Fruit fly (Drosophila melanogaster) whole organism, embryonic: ENCODE measurements around the gene Ir68b.

ENCODE experiments used
- Abd-B ChIP-seq: fragments of 200-800 bp; sonication (Bioruptor generic); optimal IDR thresholded peaks from 2 replicates; lab custom pipeline; 2018; ENCODE audit warnings: missing biosample characterization, mild to moderate bottlenecking, missing genetic modification characterization, moderate library complexity
- Aef1 ChIP-seq: fragments of 200-800 bp; sonication (Bioruptor generic); IDR thresholded peaks from 3 replicates; pipeline ENCODE4 v1.3.6; 2022; ENCODE audit warnings: missing biosample characterization, missing genetic modification characterization
- Atf-2 ChIP-seq: fragments of 200-800 bp; sonication (Bioruptor generic); optimal IDR thresholded peaks from 2 replicates; lab custom pipeline; 2016; ENCODE audit warnings: missing biosample characterization, missing genetic modification characterization
- Atf6 ChIP-seq: fragments of 200-800 bp; sonication (Bioruptor generic); IDR thresholded peaks from 2 replicates; pipeline ENCODE4 v1.3.6; 2022; ENCODE audit warnings: missing biosample characterization, missing genetic modification characterization
- BEAF-32 ChIP-seq: fragments of 200-800 bp; sonication (Bioruptor generic); optimal IDR thresholded peaks from 3 replicates; lab custom pipeline; 2017; ENCODE audit warnings: missing biosample characterization, missing genetic modification characterization, mild to moderate bottlenecking, moderate library complexity, missing genetic modification reagents
- BtbVII ChIP-seq: fragments of 200-800 bp; sonication (Bioruptor generic); optimal IDR thresholded peaks from 3 replicates; lab custom pipeline; 2017; ENCODE audit warnings: missing biosample characterization, mild to moderate bottlenecking, missing genetic modification characterization
- CG10147 ChIP-seq: fragments of 200-800 bp; sonication (Bioruptor generic); optimal IDR thresholded peaks from 2 replicates; lab custom pipeline; 2019; ENCODE audit warnings: missing biosample characterization, mild to moderate bottlenecking, missing genetic modification characterization, moderate library complexity
- CG10267 ChIP-seq: fragments of 200-800 bp; sonication (Bioruptor generic); optimal IDR thresholded peaks from 2 replicates; lab custom pipeline; 2018; ENCODE audit warnings: missing biosample characterization, mild to moderate bottlenecking, missing genetic modification characterization, moderate library complexity
- CG10462 ChIP-seq: fragments of 200-800 bp; sonication (Bioruptor generic); optimal IDR thresholded peaks from 2 replicates; lab custom pipeline; 2016; ENCODE audit warnings: missing biosample characterization, missing genetic modification characterization
- CG10654 ChIP-seq: fragments of 200-800 bp; sonication (Bioruptor generic); optimal IDR thresholded peaks from 2 replicates; lab custom pipeline; 2016; ENCODE audit warnings: missing biosample characterization, missing genetic modification characterization
- CG11093 ChIP-seq: fragments of 200-800 bp; sonication (Bioruptor generic); IDR thresholded peaks from 3 replicates; pipeline ENCODE4 v1.3.6; 2022; ENCODE audit warnings: missing biosample characterization, missing genetic modification characterization
- CG11696 ChIP-seq: fragments of 200-800 bp; sonication (Bioruptor generic); IDR thresholded peaks from 2 replicates; pipeline ENCODE4 v1.3.6; 2022; ENCODE audit warnings: missing biosample characterization, missing genetic modification characterization
- CG1233 ChIP-seq: fragments of 200-800 bp; sonication (Bioruptor generic); optimal IDR thresholded peaks from 4 replicates; lab custom pipeline; 2018; ENCODE audit warnings: missing biosample characterization, mild to moderate bottlenecking, missing genetic modification characterization
- CG13775 ChIP-seq: fragments of 200-800 bp; sonication (Bioruptor generic); optimal IDR thresholded peaks from 3 replicates; lab custom pipeline; 2017; ENCODE audit warnings: missing biosample characterization, mild to moderate bottlenecking, missing genetic modification characterization
- CG15073 ChIP-seq: fragments of 200-800 bp; sonication (Bioruptor generic); optimal IDR thresholded peaks from 2 replicates; lab custom pipeline; 2016; ENCODE audit warnings: missing biosample characterization, missing genetic modification characterization
- CG1603 ChIP-seq: fragments of 200-800 bp; sonication (Bioruptor generic); optimal IDR thresholded peaks from 2 replicates; lab custom pipeline; 2019; ENCODE audit warnings: missing biosample characterization, mild to moderate bottlenecking, missing genetic modification characterization, moderate library complexity
- CG17186 ChIP-seq: fragments of 200-800 bp; sonication (Bioruptor generic); optimal IDR thresholded peaks from 3 replicates; lab custom pipeline; 2017; ENCODE audit warnings: missing biosample characterization, missing genetic modification reagents, missing genetic modification characterization
- CG3065 ChIP-seq: fragments of 200-800 bp; sonication (Bioruptor generic); optimal IDR thresholded peaks from 2 replicates; lab custom pipeline; 2016; ENCODE audit warnings: missing biosample characterization, missing genetic modification characterization
- CG4328 ChIP-seq: fragments of 200-800 bp; sonication (Bioruptor generic); optimal IDR thresholded peaks from 3 replicates; lab custom pipeline; 2017; ENCODE audit warnings: missing biosample characterization, missing genetic modification reagents, missing genetic modification characterization
- CG4854 ChIP-seq: fragments of 200-800 bp; sonication (Bioruptor generic); optimal IDR thresholded peaks from 2 replicates; lab custom pipeline; 2016; ENCODE audit warnings: missing biosample characterization, missing genetic modification characterization, inconsistent platforms
- CG5245 ChIP-seq: fragments of 200-800 bp; sonication (Bioruptor generic); optimal IDR thresholded peaks from 3 replicates; lab custom pipeline; 2016; ENCODE audit warnings: missing biosample characterization, missing genetic modification characterization
- CG6854 ChIP-seq: fragments of 200-800 bp; sonication (Bioruptor generic); optimal IDR thresholded peaks from 3 replicates; lab custom pipeline; 2017; ENCODE audit warnings: missing biosample characterization, mild to moderate bottlenecking, missing genetic modification characterization
- CG8765 ChIP-seq: fragments of 200-800 bp; sonication (Bioruptor generic); IDR thresholded peaks from 2 replicates; pipeline ENCODE4 v1.3.6; 2022; ENCODE audit warnings: missing biosample characterization, missing genetic modification characterization
- D19B ChIP-seq: fragments of 200-800 bp; sonication (Bioruptor generic); optimal IDR thresholded peaks from 2 replicates; lab custom pipeline; 2017; ENCODE audit warnings: missing biosample characterization, mild to moderate bottlenecking, missing genetic modification characterization
- HLHmδ ChIP-seq: fragments of 200-800 bp; sonication (Bioruptor generic); optimal IDR thresholded peaks from 2 replicates; lab custom pipeline; 2018; ENCODE audit warnings: missing biosample characterization, mild to moderate bottlenecking, missing genetic modification characterization, moderate library complexity
- Hmr ChIP-seq: fragments of 200-800 bp; sonication (Bioruptor generic); optimal IDR thresholded peaks from 3 replicates; lab custom pipeline; 2017; ENCODE audit warnings: mild to moderate bottlenecking, missing biosample characterization, missing genetic modification reagents, missing genetic modification characterization
- Hr78 ChIP-seq, 2 experiments: fragments of 200-800 bp in 1 of 2; fragments of >200 bp in 1 of 2; sonication (Bioruptor generic) in 1 of 2; optimal IDR thresholded peaks; 2 replicates each; lab custom pipeline; 2017 to 2019; ENCODE audit warnings: missing biosample characterization in 2 of 2, missing genetic modification characterization in 2 of 2, mild to moderate bottlenecking in 1 of 2, moderate library complexity in 1 of 2
- Lpt ChIP-seq: fragments of >200 bp; optimal IDR thresholded peaks from 2 replicates; lab custom pipeline; 2018; ENCODE audit warnings: missing biosample characterization, missing genetic modification characterization
- Myb ChIP-seq: fragments of 200-800 bp; sonication (Bioruptor generic); optimal IDR thresholded peaks from 2 replicates; lab custom pipeline; 2016; ENCODE audit warnings: missing biosample characterization, missing genetic modification characterization
- NC2α ChIP-seq: fragments of 200-800 bp; sonication (Bioruptor generic); optimal IDR thresholded peaks from 2 replicates; lab custom pipeline; 2016; ENCODE audit warnings: missing biosample characterization, missing genetic modification characterization
- NfI ChIP-seq: fragments of 200-800 bp; sonication (Bioruptor generic); optimal IDR thresholded peaks from 3 replicates; lab custom pipeline; 2018; ENCODE audit warnings: missing biosample characterization, mild to moderate bottlenecking, missing genetic modification characterization, moderate library complexity
- Ssrp ChIP-seq: fragments of 200-800 bp; sonication (Bioruptor generic); optimal IDR thresholded peaks from 2 replicates; lab custom pipeline; 2018; ENCODE audit warnings: missing biosample characterization, mild to moderate bottlenecking, missing genetic modification characterization, moderate library complexity
- Vsx1 ChIP-seq: fragments of 200-800 bp; sonication (Bioruptor generic); optimal IDR thresholded peaks from 2 replicates; lab custom pipeline; 2017; ENCODE audit warnings: missing biosample characterization, mild to moderate bottlenecking, missing genetic modification characterization, missing genetic modification reagents
- ap ChIP-seq: fragments of 200-800 bp; sonication (Bioruptor generic); IDR thresholded peaks from 2 replicates; pipeline ENCODE4 v1.3.6; 2022; ENCODE audit warnings: missing biosample characterization, missing genetic modification characterization
- ase ChIP-seq: fragments of 200-800 bp; sonication (Bioruptor generic); IDR thresholded peaks from 3 replicates; pipeline ENCODE4 v1.3.6; 2022; ENCODE audit warnings: missing biosample characterization, missing genetic modification characterization
- croc ChIP-seq: fragments of 200-800 bp; sonication (Bioruptor generic); conservative IDR thresholded peaks from 3 replicates; pipeline ENCODE4 v1.3.6; 2022; ENCODE audit warnings: missing biosample characterization, missing genetic modification characterization
- da ChIP-seq: fragments of 200-800 bp; sonication (Bioruptor generic); optimal IDR thresholded peaks from 2 replicates; lab custom pipeline; 2016; ENCODE audit warnings: missing biosample characterization, missing genetic modification characterization
- dan ChIP-seq: fragments of 200-800 bp; sonication (Bioruptor generic); IDR thresholded peaks from 2 replicates; pipeline ENCODE4 v1.3.6; 2022; ENCODE audit warnings: missing biosample characterization, missing genetic modification characterization
- danr ChIP-seq: fragments of 200-800 bp; sonication (Bioruptor generic); IDR thresholded peaks from 2 replicates; pipeline ENCODE4 v1.3.6; 2022; ENCODE audit warnings: missing biosample characterization, missing genetic modification characterization
- fru ChIP-seq: fragments of >200 bp; optimal IDR thresholded peaks from 2 replicates; lab custom pipeline; 2017
- luna ChIP-seq: fragments of 200-800 bp; sonication (Bioruptor generic); optimal IDR thresholded peaks from 2 replicates; lab custom pipeline; 2016; ENCODE audit warnings: missing biosample characterization, missing genetic modification characterization
- org-1 ChIP-seq: fragments of 200-800 bp; sonication (Bioruptor generic); optimal IDR thresholded peaks from 2 replicates; lab custom pipeline; 2017; ENCODE audit warnings: missing biosample characterization, missing genetic modification characterization
- pfk ChIP-seq: fragments of 200-800 bp; sonication (Bioruptor generic); optimal IDR thresholded peaks from 2 replicates; lab custom pipeline; 2018; ENCODE audit warnings: missing biosample characterization, mild to moderate bottlenecking, missing genetic modification characterization, moderate library complexity
- pita ChIP-seq: fragments of 200-800 bp; sonication (Bioruptor generic); optimal IDR thresholded peaks from 2 replicates; lab custom pipeline; 2017; ENCODE audit warnings: missing biosample characterization, mild to moderate bottlenecking, missing genetic modification characterization
- sob ChIP-seq: fragments of 200-800 bp; sonication (Bioruptor generic); IDR thresholded peaks from 2 replicates; pipeline ENCODE4 v1.3.6; 2022; ENCODE audit warnings: missing biosample characterization, missing genetic modification characterization
- sr ChIP-seq: fragments of 200-800 bp; sonication (Bioruptor generic); IDR thresholded peaks from 3 replicates; pipeline ENCODE4 v1.3.6; 2022; ENCODE audit warnings: missing biosample characterization, missing genetic modification characterization
- tap ChIP-seq: fragments of 200-800 bp; optimal IDR thresholded peaks from 3 replicates; lab custom pipeline; 2019; ENCODE audit warnings: missing biosample characterization, mild to moderate bottlenecking, missing genetic modification characterization, moderate library complexity
- tio ChIP-seq: fragments of 200-800 bp; sonication (Bioruptor generic); optimal IDR thresholded peaks from 2 replicates; lab custom pipeline; 2017; ENCODE audit warnings: missing biosample characterization, missing genetic modification characterization, inconsistent platforms
- tx ChIP-seq: fragments of 200-800 bp; sonication (Bioruptor generic); optimal IDR thresholded peaks from 2 replicates; lab custom pipeline; 2016; ENCODE audit warnings: missing biosample characterization, missing genetic modification characterization
- vnd ChIP-seq: fragments of 200-800 bp; sonication (Bioruptor generic); IDR thresholded peaks from 3 replicates; pipeline ENCODE4 v1.3.6; 2022; ENCODE audit warnings: missing biosample characterization, missing genetic modification characterization; ENCODE audit not compliant: partially characterized antibody
- zfh1 ChIP-seq: fragments of 200-800 bp; sonication (Bioruptor generic); IDR thresholded peaks from 3 replicates; pipeline ENCODE4 v1.3.6; 2022; ENCODE audit warnings: missing biosample characterization, missing genetic modification characterization

The Ir68b gene

DNA sequence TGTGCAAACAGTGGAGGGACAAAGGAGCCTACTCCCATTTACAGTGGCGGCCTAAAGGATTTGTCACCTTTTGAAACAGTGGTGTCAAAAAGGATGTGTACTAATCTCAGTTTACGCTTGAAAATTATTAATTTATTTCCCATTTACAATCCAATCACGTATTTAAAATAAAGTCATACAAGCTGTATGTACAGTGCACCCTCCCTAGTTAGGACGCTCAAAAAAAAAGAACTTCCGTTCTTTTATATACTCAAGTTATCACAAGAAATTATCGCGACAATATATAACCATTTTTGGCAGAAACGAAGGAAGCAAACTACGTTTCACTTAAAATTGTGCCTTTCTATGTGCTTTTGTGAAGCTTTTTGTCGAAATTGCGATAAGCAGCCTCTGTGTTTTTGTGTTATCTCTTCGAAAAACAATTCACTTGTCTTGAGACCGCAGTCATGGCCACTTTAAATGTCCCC lies 12.1 kb upstream of the Ir68b start (continued):
- TF ChIP-seq NfI (GFP tag; lab: Kevin White, UChicago) (peak; percentile 43), CG8765 (GFP tag; lab: Robert Waterston, UW) (no peak), da (GFP tag; lab: Kevin White, UChicago) (no peak), Ssrp (tag; lab: Kevin White, UChicago) (peak; percentile 40), croc (GFP tag; lab: Robert Waterston, UW) (no peak), HLHmδ (GFP tag; lab: Kevin White, UChicago) (no peak), NC2α (no peak), ase (GFP tag; lab: Robert Waterston, UW) (no peak), CG11696 (GFP tag; lab: Robert Waterston, UW) (no peak), CG6854 (peak; percentile 34), Hmr (GFP tag; lab: Kevin White, UChicago) (peak; percentile 61), zfh1 (peak; percentile 7; the same call in 1 of the 3 replicates), CG13775 (GFP tag; lab: Kevin White, UChicago) (peak; percentile 34), CG4854 (GFP tag; lab: Kevin White, UChicago) (no peak), CG11093 (GFP tag; lab: Robert Waterston, UW) (0 out of 3 replicates have a peak, but pooled peaks have one; percentile 22), org-1 (GFP tag; lab: Kevin White, UChicago) (peak; percentile 53), Abd-B (GFP tag; lab: Kevin White, UChicago) (no peak), tx (GFP tag; lab: Kevin White, UChicago) (peak; percentile 28), D19B (GFP tag; lab: Kevin White, UChicago) (peak; percentile 39), sob (GFP tag; lab: Robert Waterston, UW) (no peak; the same call in 1 of the 2 replicates), Myb (GFP tag; lab: Kevin White, UChicago) (peak; percentile 57), tap (tag; lab: Kevin White, UChicago) (no peak), Vsx1 (GFP tag; lab: Kevin White, UChicago) (no peak), tio (peak; percentile 57), Aef1 (no peak), luna (no peak), CG10462 (GFP tag; lab: Kevin White, UChicago) (peak; percentile 13), Atf6 (GFP tag; lab: Robert Waterston, UW) (peak; percentile 24; the same call in 1 of the 2 replicates), dan (GFP tag; lab: Robert Waterston, UW) (no peak), CG5245 (GFP tag; lab: Kevin White, UChicago) (no peak), pita (no peak), Hr78 (GFP tag; optimal IDR thresholded peaks at IDR 0.05; lab: Kevin White, UChicago) (no peak), BEAF-32 (GFP tag; lab: Kevin White, UChicago) (no peak), ap (0 out of 2 replicates have a peak, but pooled peaks have one; percentile 4), CG10267 (tag; lab: Kevin White, UChicago) (peak; percentile 23), CG1603 (no peak), pfk (GFP tag; lab: Kevin White, UChicago) (no peak), CG15073 (peak; percentile 98), sr (GFP tag; lab: Robert Waterston, UW) (no peak), Lpt (no peak), CG17186 (GFP tag; lab: Kevin White, UChicago) (no peak), CG1233 (GFP tag; lab: Kevin White, UChicago) (peak; percentile 9), BtbVII (GFP tag; lab: Kevin White, UChicago) (no peak), CG4328 (peak; percentile 15), danr (no peak), vnd (GFP tag; lab: Robert Waterston, UW) (no peak), CG10147 (no peak), Atf-2 (GFP tag; lab: Kevin White, UChicago) (peak; percentile 56), CG10654 (GFP tag; lab: Kevin White, UChicago) (no peak), fru (lab: Kevin White, UChicago) (no peak), CG3065 (GFP tag; lab: Kevin White, UChicago) (no peak)
